Fruit fly (Drosophila melanogaster): ENCODE measurements around the gene eIF3e.
A peak's percentile ranks its signal among the peaks of the same experiment; 100 is the strongest.

Gene eIF3e

DNA sequence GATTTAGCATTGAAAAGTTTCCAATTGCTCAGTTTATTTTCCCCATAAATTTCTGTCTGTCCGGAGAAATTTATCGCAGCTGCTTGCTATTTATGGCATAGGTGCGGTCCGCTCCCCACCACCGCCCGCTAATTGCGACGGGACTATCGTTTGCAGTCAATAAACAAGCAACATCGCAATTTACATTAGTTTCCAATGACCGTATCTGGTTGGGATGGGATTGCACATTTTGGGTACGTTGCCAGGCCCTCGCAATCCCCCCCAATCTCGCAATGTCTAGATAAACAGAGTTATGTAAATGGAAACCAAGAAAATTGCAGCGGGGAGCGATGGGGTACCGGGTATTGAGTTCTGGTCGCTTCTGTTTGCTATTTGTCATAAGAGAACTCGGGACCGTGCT lies 17.9 kb upstream of the eIF3e start, which contains the start of gene nudC (continued):
- TF ChIP-seq Opbp (GFP tag; IDR thresholded peaks at IDR 0.05; ENCODE audit: partially characterized antibody) (0 out of 3 replicates have a peak, but pooled peaks have one; percentile 6), jing (GFP tag; optimal IDR thresholded peaks at IDR 0.05) (no peak), TFAM (GFP tag; optimal IDR thresholded peaks at IDR 0.05) (no peak), Med (GFP tag) (peak; percentile 50), ttk (GFP tag; IDR thresholded peaks at IDR 0.05) (no peak), ci (GFP tag; IDR thresholded peaks at IDR 0.05) (peak; percentile 47; the same call in 1 of the 3 replicates), HHEX (GFP tag; optimal IDR thresholded peaks at IDR 0.05) (peak; percentile 3), B-H1 (GFP tag; IDR thresholded peaks at IDR 0.05) (no peak), otp (GFP tag; IDR thresholded peaks at IDR 0.05) (0 out of 3 replicates have a peak, but pooled peaks have one; percentile 59), mirr (GFP tag; optimal IDR thresholded peaks at IDR 0.05) (peak; percentile 5), en (GFP tag; optimal IDR thresholded peaks at IDR 0.05) (no peak), crol (GFP tag; IDR thresholded peaks at IDR 0.05) (peak; percentile 76)

DNA sequence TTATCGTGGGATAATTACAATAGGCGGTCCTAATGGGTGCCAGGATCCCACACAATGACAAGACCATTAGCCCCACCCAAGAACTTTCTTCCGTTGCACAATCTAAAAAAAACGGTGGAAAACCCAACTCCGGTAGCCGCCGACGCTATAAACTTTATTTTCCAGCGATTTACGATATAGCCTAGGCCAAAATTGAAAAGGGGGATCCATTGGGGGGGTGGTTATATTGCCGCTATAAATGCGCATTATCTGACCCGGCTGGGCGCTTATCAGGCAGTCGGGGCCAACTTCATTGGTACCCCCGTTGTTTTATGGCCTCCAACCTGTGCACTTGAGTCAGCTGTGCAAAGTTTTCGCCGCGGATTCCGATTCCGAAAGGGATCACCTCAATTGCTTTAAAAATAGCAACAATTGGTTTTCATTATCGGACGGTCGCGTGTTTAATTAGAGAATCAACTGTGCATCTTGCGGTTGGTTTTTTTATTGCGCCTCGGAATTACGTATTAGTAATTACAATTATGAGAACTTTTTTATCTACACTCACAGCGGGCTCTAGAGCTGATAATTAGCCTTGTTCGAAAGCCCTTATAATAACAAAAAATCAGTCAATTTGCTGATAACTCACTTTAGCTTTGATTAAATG lies 17.1 kb upstream of the eIF3e start:
- TF ChIP-seq D19A (tag; optimal IDR thresholded peaks at IDR 0.05) (peak; percentile 16), Hey (tag; optimal IDR thresholded peaks at IDR 0.05) (no peak), CG11085 (GFP tag; IDR thresholded peaks at IDR 0.05) (no peak), CG10431 (GFP tag; optimal IDR thresholded peaks at IDR 0.05) (peak; percentile 52), CG4360 (GFP tag; IDR thresholded peaks at IDR 0.05) (0 out of 2 replicates have a peak, but pooled peaks have one; percentile 10), CHES-1-like (GFP tag; optimal IDR thresholded peaks at IDR 0.05) (no peak), twi (tag; optimal IDR thresholded peaks at IDR 0.05) (no peak), dmrt11E (tag; optimal IDR thresholded peaks at IDR 0.05) (no peak), aop (GFP tag; IDR thresholded peaks at IDR 0.05) (no peak), CG10543 (GFP tag; optimal IDR thresholded peaks at IDR 0.05) (no peak), CG6813 (GFP tag; optimal IDR thresholded peaks at IDR 0.05) (peak; percentile 45), CG11093 (GFP tag; IDR thresholded peaks at IDR 0.05) (no peak), tna (GFP tag; IDR thresholded peaks at IDR 0.05; ENCODE audit: partially characterized antibody) (no peak), pan (optimal IDR thresholded peaks at IDR 0.05) (no peak), pan (GFP tag; optimal IDR thresholded peaks at IDR 0.05 in 1 of 2, IDR thresholded peaks at IDR 0.05 in 1 of 2) (peak in 1 of 2 experiments; percentile 40), CG8944 (GFP tag; optimal IDR thresholded peaks at IDR 0.05) (no peak), dati (GFP tag; IDR thresholded peaks at IDR 0.05) (no peak), MTF-1 (GFP tag; optimal IDR thresholded peaks at IDR 0.05; ENCODE audit: borderline replicate concordance) (peak; percentile 68), Fer3 (tag; optimal IDR thresholded peaks at IDR 0.05) (peak; percentile 27), kni (GFP tag; optimal IDR thresholded peaks at IDR 0.05) (peak; percentile 19), h (optimal IDR thresholded peaks at IDR 0.05) (no peak), sim (GFP tag; IDR thresholded peaks at IDR 0.05) (peak; percentile 22; the same call in 1 of the 2 replicates), sima (GFP tag; optimal IDR thresholded peaks at IDR 0.05) (no peak), Atf-2 (GFP tag; optimal IDR thresholded peaks at IDR 0.05) (no peak), pzg (GFP tag; optimal IDR thresholded peaks at IDR 0.05) (no peak), CG18011 (GFP tag; optimal IDR thresholded peaks at IDR 0.05) (no peak), CG9215 (GFP tag; IDR thresholded peaks at IDR 0.05) (no peak), br (optimal IDR thresholded peaks at IDR 0.05) (no peak), CG3065 (GFP tag; optimal IDR thresholded peaks at IDR 0.05) (no peak), lov (optimal IDR thresholded peaks at IDR 0.05) (no peak), lov (GFP tag; IDR thresholded peaks at IDR 0.05) (peak; percentile 69; the same call in 1 of the 3 replicates), nerfin-2 (GFP tag; IDR thresholded peaks at IDR 0.05; ENCODE audit: partially characterized antibody) (no peak), CG15073 (GFP tag; optimal IDR thresholded peaks at IDR 0.05) (no peak), dan (GFP tag; IDR thresholded peaks at IDR 0.05) (no peak), odd (GFP tag; optimal IDR thresholded peaks at IDR 0.05) (peak; percentile 47), CG31224 (GFP tag; IDR thresholded peaks at IDR 0.05) (no peak), CG1529 (GFP tag; optimal IDR thresholded peaks at IDR 0.05) (peak; percentile 22), ewg (GFP tag; optimal IDR thresholded peaks at IDR 0.05) (no peak), CG11398 (GFP tag; optimal IDR thresholded peaks at IDR 0.05) (no peak)
